Fruit fly (Drosophila melanogaster): ENCODE results near the gene CG42266.

The CG42266 gene

DNA sequence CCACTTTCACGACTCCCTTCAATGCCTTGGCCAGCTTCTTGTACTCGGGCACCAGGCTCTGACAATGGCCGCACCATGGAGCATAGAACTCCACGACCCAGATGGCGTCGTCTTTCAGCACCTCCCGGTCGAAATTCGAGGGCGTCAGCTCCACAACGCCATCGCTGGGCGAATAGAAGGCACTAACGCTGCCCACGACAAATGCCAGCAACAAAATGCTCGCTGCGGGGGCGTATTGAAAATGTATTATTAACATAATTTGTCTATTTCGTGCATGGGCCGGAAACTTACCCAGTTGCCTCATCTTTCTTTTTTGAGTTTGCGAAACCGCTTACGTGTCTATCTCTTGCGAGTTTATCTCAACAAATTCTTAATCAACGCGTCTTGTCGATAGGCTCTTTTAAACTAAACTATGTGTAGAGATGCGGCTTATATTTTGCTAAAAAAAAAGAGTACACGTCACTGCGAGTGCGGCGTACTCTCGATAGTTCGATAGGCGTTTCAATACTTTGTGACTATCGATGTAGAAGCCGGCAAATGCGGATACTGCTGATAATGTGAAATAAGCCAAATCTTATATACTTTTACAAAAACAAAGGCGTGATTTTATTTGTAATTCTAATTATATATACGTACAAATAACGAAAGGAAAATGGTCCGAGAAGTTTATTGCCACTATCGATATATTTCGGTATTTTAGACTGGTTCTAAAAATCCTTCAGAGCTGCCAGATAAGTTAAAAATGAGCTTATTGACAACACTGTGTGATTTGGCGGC is 16.3 kb upstream of the CG42266 start, which contains the start of gene CaBP1 (continued):
- no peak for TF ChIP-seq Hr78 (GFP tag; optimal IDR thresholded peaks at IDR 0.05)
- no peak for TF ChIP-seq CG10274 (GFP tag; optimal IDR thresholded peaks at IDR 0.05)
- TF ChIP-seq CG14441 (GFP tag; IDR thresholded peaks at IDR 0.05), result no peak
- peak; percentile 36; the same call in 1 of the 2 replicates for TF ChIP-seq Rfx (GFP tag; IDR thresholded peaks at IDR 0.05)
- peak; percentile 84 for TF ChIP-seq CG14860 (GFP tag; IDR thresholded peaks at IDR 0.05; ENCODE audit: partially characterized antibody)
- TF ChIP-seq CG9932 (GFP tag; IDR thresholded peaks at IDR 0.05), result no peak
- TF ChIP-seq zf30C (GFP tag; optimal IDR thresholded peaks at IDR 0.05), result no peak
- no peak for TF ChIP-seq corto (GFP tag; optimal IDR thresholded peaks at IDR 0.05)
- TF ChIP-seq CG30403 (GFP tag; optimal IDR thresholded peaks at IDR 0.05), result no peak
- no peak for TF ChIP-seq C15 (GFP tag; IDR thresholded peaks at IDR 0.05)
- TF ChIP-seq CG14667 (GFP tag; IDR thresholded peaks at IDR 0.05), result no peak
- no peak for TF ChIP-seq Nf-YA (GFP tag; IDR thresholded peaks at IDR 0.05)
- no peak for TF ChIP-seq CG12391 (tag; optimal IDR thresholded peaks at IDR 0.05)
- TF ChIP-seq zen (tag; optimal IDR thresholded peaks at IDR 0.05), result no peak
- TF ChIP-seq CG18262 (tag; optimal IDR thresholded peaks at IDR 0.05), result no peak
- no peak for TF ChIP-seq CG1647 (GFP tag; optimal IDR thresholded peaks at IDR 0.05)
- TF ChIP-seq CG15269 (tag; optimal IDR thresholded peaks at IDR 0.05), result no peak
- TF ChIP-seq CG34224 (GFP tag; IDR thresholded peaks at IDR 0.05; ENCODE audit: partially characterized antibody), result peak; percentile 98
- no peak for TF ChIP-seq CG2199 (GFP tag; IDR thresholded peaks at IDR 0.05)
- peak; percentile 87 for TF ChIP-seq bbx (GFP tag; IDR thresholded peaks at IDR 0.05; ENCODE audit: partially characterized antibody)
- peak in 1 of 2 experiments; percentile 25 for TF ChIP-seq Pdp1 (GFP tag; optimal IDR thresholded peaks at IDR 0.05)
- TF ChIP-seq Lhr (GFP tag; optimal IDR thresholded peaks at IDR 0.05), result peak; percentile 42
- TF ChIP-seq CG8290 (GFP tag; optimal IDR thresholded peaks at IDR 0.05), result no peak
- no peak for TF ChIP-seq CG8290 (tag; optimal IDR thresholded peaks at IDR 0.05)
- no peak for TF ChIP-seq Optix (GFP tag; IDR thresholded peaks at IDR 0.05)
- no peak for TF ChIP-seq ara (GFP tag; IDR thresholded peaks at IDR 0.05)
- peak; percentile 93 for TF ChIP-seq knrl (GFP tag; IDR thresholded peaks at IDR 0.05; ENCODE audit: partially characterized antibody)
- no peak for TF ChIP-seq gcm2 (GFP tag; optimal IDR thresholded peaks at IDR 0.05)
- TF ChIP-seq Hr39 (optimal IDR thresholded peaks at IDR 0.05), result no peak
- peak; percentile 99 for TF ChIP-seq CG13287 (GFP tag; IDR thresholded peaks at IDR 0.05; ENCODE audit: partially characterized antibody)
- no peak for TF ChIP-seq chm (GFP tag; IDR thresholded peaks at IDR 0.05)
- no peak for TF ChIP-seq Adf1 (GFP tag; IDR thresholded peaks at IDR 0.05)
- no peak for TF ChIP-seq lola (GFP tag; optimal IDR thresholded peaks at IDR 0.05)
- TF ChIP-seq YL-1 (GFP tag; optimal IDR thresholded peaks at IDR 0.05), result peak; percentile 67
- TF ChIP-seq rib (GFP tag; IDR thresholded peaks at IDR 0.05), result no peak
- TF ChIP-seq CG15696 (tag; optimal IDR thresholded peaks at IDR 0.05), result no peak
- TF ChIP-seq mam (GFP tag; optimal IDR thresholded peaks at IDR 0.05), result no peak
- no peak for TF ChIP-seq Xrp1 (GFP tag; IDR thresholded peaks at IDR 0.05)
- TF ChIP-seq Fer2 (tag; optimal IDR thresholded peaks at IDR 0.05), result no peak
- TF ChIP-seq salm (tag; optimal IDR thresholded peaks at IDR 0.05), result no peak
- TF ChIP-seq Opbp (GFP tag; IDR thresholded peaks at IDR 0.05; ENCODE audit: partially characterized antibody), result peak; percentile 93; the same call in 2 of the 3 replicates
- TF ChIP-seq Aef1 (GFP tag; IDR thresholded peaks at IDR 0.05), result no peak
- TF ChIP-seq CG2712 (tag; optimal IDR thresholded peaks at IDR 0.05), result peak; percentile 5
- no peak for TF ChIP-seq CG6813 (GFP tag; optimal IDR thresholded peaks at IDR 0.05)
- TF ChIP-seq wor (GFP tag; IDR thresholded peaks at IDR 0.05), result no peak
- TF ChIP-seq chinmo (GFP tag; IDR thresholded peaks at IDR 0.05; ENCODE audit: partially characterized antibody), result peak; percentile 91; the same call in 3 of the 4 replicates
- no peak for TF ChIP-seq ERR (GFP tag; optimal IDR thresholded peaks at IDR 0.05)
- peak; percentile 63 for TF ChIP-seq pzg (GFP tag; optimal IDR thresholded peaks at IDR 0.05)
- TF ChIP-seq CG17568 (GFP tag; optimal IDR thresholded peaks at IDR 0.05), result no peak

Measured in whole organism, embryonic.